ENCODE assay signal across 2 fruit fly cellular contexts in the genomic region with DNA sequence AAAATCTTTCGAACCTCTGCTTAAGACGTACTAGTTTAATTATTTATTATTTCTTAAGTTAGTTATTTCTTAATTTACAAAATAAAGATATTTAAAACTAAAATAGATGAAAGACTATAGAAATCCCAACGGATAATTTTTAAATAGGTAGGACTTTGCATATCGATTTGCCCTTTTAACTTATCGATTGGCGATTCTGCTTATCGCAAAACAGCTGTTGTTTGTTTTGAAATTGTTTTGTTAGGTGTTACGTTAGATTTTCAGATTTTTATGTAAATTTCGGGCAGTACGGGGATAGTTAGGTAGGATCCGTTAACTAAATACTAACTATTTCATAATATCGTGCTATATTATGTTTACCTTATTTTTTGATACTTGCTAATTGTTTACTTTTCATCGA.
TF ChIP-seq lines count a peak whose summit lies in the region.

Gene CG16986, plus strand, starts transcription at position 188 of the 400 bp plus-strand sequence.

- TF ChIP-seq CTCF in whole organism, embryonic (GFP tag; optimal IDR thresholded peaks at IDR 0.05; lab: Kevin White, UChicago) = no peak

TF ChIP-seq in whole organism, adult, 20 proteins besides CTCF, POLR2A, EP300 and RAD21:
- peak; percentile 26 for TF ChIP-seq kay (GFP tag; lab: Kevin White, UChicago; ENCODE audit: borderline replicate concordance)
- no peak for TF ChIP-seq CG14711 (tag; optimal IDR thresholded peaks at IDR 0.05; lab: Kevin White, UChicago)
- TF ChIP-seq Clk (GFP tag; optimal IDR thresholded peaks at IDR 0.05; lab: Kevin White, UChicago) = no peak

TF ChIP-seq in whole organism, embryonic, 481 proteins besides CTCF, POLR2A, EP300 and RAD21 (continues in another document):
- TF ChIP-seq CG6683 (GFP tag; optimal IDR thresholded peaks at IDR 0.05; lab: Kevin White, UChicago) = no peak
- TF ChIP-seq Neu2 (GFP tag; optimal IDR thresholded peaks at IDR 0.05; lab: Kevin White, UChicago; ENCODE audit: borderline replicate concordance) = no peak
- TF ChIP-seq CG12769 (tag; optimal IDR thresholded peaks at IDR 0.05; lab: Kevin White, UChicago) = no peak
- no peak for TF ChIP-seq CG14667 (GFP tag; IDR thresholded peaks at IDR 0.05; lab: Robert Waterston, UW)
- no peak for TF ChIP-seq Lpt (GFP tag; optimal IDR thresholded peaks at IDR 0.05; lab: Kevin White, UChicago)
- no peak for TF ChIP-seq Jarid2 (GFP tag; optimal IDR thresholded peaks at IDR 0.05; lab: Kevin White, UChicago)
- no peak for TF ChIP-seq pan (optimal IDR thresholded peaks at IDR 0.05; lab: Kevin White, UChicago)
- no peak for TF ChIP-seq pan (GFP tag; optimal IDR thresholded peaks at IDR 0.05 in 1 of 2, IDR thresholded peaks at IDR 0.05 in 1 of 2)
- peak; percentile 38 for TF ChIP-seq Myb (GFP tag; optimal IDR thresholded peaks at IDR 0.05; lab: Kevin White, UChicago)
- no peak for TF ChIP-seq tup (GFP tag; optimal IDR thresholded peaks at IDR 0.05; lab: Kevin White, UChicago)
- TF ChIP-seq CG2116 (GFP tag; optimal IDR thresholded peaks at IDR 0.05; lab: Kevin White, UChicago) = peak; percentile 33
- TF ChIP-seq Hr51 (GFP tag; optimal IDR thresholded peaks at IDR 0.05; lab: Kevin White, UChicago) = no peak
- no peak for TF ChIP-seq CG10209 (GFP tag; optimal IDR thresholded peaks at IDR 0.05; lab: Kevin White, UChicago)
- no peak for TF ChIP-seq stc (GFP tag; IDR thresholded peaks at IDR 0.05; lab: Robert Waterston, UW)
- peak; percentile 45; the same call in 1 of the 2 replicates for TF ChIP-seq MBD-R2 (GFP tag; IDR thresholded peaks at IDR 0.05; lab: Robert Waterston, UW)
- no peak for TF ChIP-seq CG11695 (GFP tag; IDR thresholded peaks at IDR 0.05; lab: Robert Waterston, UW)
- no peak for TF ChIP-seq CG3065 (GFP tag; optimal IDR thresholded peaks at IDR 0.05; lab: Kevin White, UChicago)
- no peak for TF ChIP-seq CG8388 (GFP tag; optimal IDR thresholded peaks at IDR 0.05; lab: Kevin White, UChicago)
- TF ChIP-seq mld (GFP tag; IDR thresholded peaks at IDR 0.05; lab: Robert Waterston, UW; ENCODE audit: partially characterized antibody) = no peak
- TF ChIP-seq pzg (GFP tag; optimal IDR thresholded peaks at IDR 0.05; lab: Kevin White, UChicago) = peak; percentile 13
- peak; percentile 14 for TF ChIP-seq stwl (tag; optimal IDR thresholded peaks at IDR 0.05; lab: Kevin White, UChicago)
- TF ChIP-seq CG34224 (GFP tag; IDR thresholded peaks at IDR 0.05; lab: Robert Waterston, UW; ENCODE audit: partially characterized antibody) = peak; percentile 54; the same call in 1 of the 3 replicates
- TF ChIP-seq Dref (GFP tag; IDR thresholded peaks at IDR 0.05; lab: Robert Waterston, UW) = peak; percentile 65
- TF ChIP-seq oc (tag; optimal IDR thresholded peaks at IDR 0.05; lab: Kevin White, UChicago) = no peak
- TF ChIP-seq B-H2 (GFP tag; optimal IDR thresholded peaks at IDR 0.05; lab: Kevin White, UChicago) = no peak
- no peak for TF ChIP-seq h (optimal IDR thresholded peaks at IDR 0.05; lab: Kevin White, UChicago)
- TF ChIP-seq E2f2 (GFP tag; IDR thresholded peaks at IDR 0.05; lab: Robert Waterston, UW) = peak; percentile 31; the same call in 1 of the 2 replicates
- peak; percentile 61 for TF ChIP-seq Ets65A (GFP tag; lab: Kevin White, UChicago)
- no peak for TF ChIP-seq CG17186 (GFP tag; optimal IDR thresholded peaks at IDR 0.05; lab: Kevin White, UChicago)
- no peak for TF ChIP-seq pb (GFP tag; optimal IDR thresholded peaks at IDR 0.05; lab: Kevin White, UChicago)
- TF ChIP-seq dm (GFP tag; optimal IDR thresholded peaks at IDR 0.05; lab: Kevin White, UChicago) = no peak
- TF ChIP-seq Doc3 (GFP tag; IDR thresholded peaks at IDR 0.05; lab: Robert Waterston, UW; ENCODE audit: partially characterized antibody) = no peak
- no peak for TF ChIP-seq sima (GFP tag; optimal IDR thresholded peaks at IDR 0.05; lab: Kevin White, UChicago)
- TF ChIP-seq Asciz (GFP tag; optimal IDR thresholded peaks at IDR 0.05; lab: Kevin White, UChicago) = no peak
- TF ChIP-seq CG14014 (GFP tag; IDR thresholded peaks at IDR 0.05; lab: Robert Waterston, UW) = no peak
- no peak for TF ChIP-seq fd102C (GFP tag; optimal IDR thresholded peaks at IDR 0.05; lab: Kevin White, UChicago)
- TF ChIP-seq CG11723 (GFP tag; optimal IDR thresholded peaks at IDR 0.05; lab: Kevin White, UChicago) = no peak
- TF ChIP-seq CG9215 (GFP tag; IDR thresholded peaks at IDR 0.05; lab: Robert Waterston, UW) = no peak
- no peak for TF ChIP-seq da (GFP tag; optimal IDR thresholded peaks at IDR 0.05; lab: Kevin White, UChicago)
- no peak for TF ChIP-seq Spps (tag; optimal IDR thresholded peaks at IDR 0.05; lab: Kevin White, UChicago)
- TF ChIP-seq sd (tag; optimal IDR thresholded peaks at IDR 0.05; lab: Kevin White, UChicago) = no peak
- no peak for TF ChIP-seq lola (GFP tag; optimal IDR thresholded peaks at IDR 0.05; lab: Kevin White, UChicago)
- no peak for TF ChIP-seq CG1233 (GFP tag; optimal IDR thresholded peaks at IDR 0.05; lab: Kevin White, UChicago)
- TF ChIP-seq zen (tag; optimal IDR thresholded peaks at IDR 0.05; lab: Kevin White, UChicago) = no peak
- no peak for TF ChIP-seq CG4328 (GFP tag; optimal IDR thresholded peaks at IDR 0.05; lab: Kevin White, UChicago)
- TF ChIP-seq D (optimal IDR thresholded peaks at IDR 0.05; lab: Kevin White, UChicago) = no peak
- no peak for TF ChIP-seq D (GFP tag; optimal IDR thresholded peaks at IDR 0.05; lab: Kevin White, UChicago)
- TF ChIP-seq CG4360 (GFP tag; IDR thresholded peaks at IDR 0.05; lab: Robert Waterston, UW) = no peak
- TF ChIP-seq CG32767 (GFP tag; IDR thresholded peaks at IDR 0.05; lab: Robert Waterston, UW) = no peak
- TF ChIP-seq dimm (GFP tag; IDR thresholded peaks at IDR 0.05; lab: Robert Waterston, UW) = no peak
- TF ChIP-seq nom (GFP tag; optimal IDR thresholded peaks at IDR 0.05; lab: Kevin White, UChicago) = no peak
- TF ChIP-seq NK7.1 (GFP tag; optimal IDR thresholded peaks at IDR 0.05; lab: Kevin White, UChicago) = no peak
- no peak for TF ChIP-seq exex (tag; optimal IDR thresholded peaks at IDR 0.05; lab: Kevin White, UChicago)
- no peak for TF ChIP-seq dmrt99B (tag; optimal IDR thresholded peaks at IDR 0.05; lab: Kevin White, UChicago)
- TF ChIP-seq tio (GFP tag; optimal IDR thresholded peaks at IDR 0.05; lab: Kevin White, UChicago) = no peak
- TF ChIP-seq unc-4 (GFP tag; IDR thresholded peaks at IDR 0.05; lab: Robert Waterston, UW; ENCODE audit: partially characterized antibody) = peak; percentile 37; the same call in 1 of the 2 replicates
- no peak for TF ChIP-seq Eip74EF (GFP tag; optimal IDR thresholded peaks at IDR 0.05; lab: Kevin White, UChicago)
- TF ChIP-seq fru (optimal IDR thresholded peaks at IDR 0.05; lab: Kevin White, UChicago) = no peak
- TF ChIP-seq crp (GFP tag; optimal IDR thresholded peaks at IDR 0.05; lab: Kevin White, UChicago) = peak in 1 of 2 experiments; percentile 82
- TF ChIP-seq sqz (GFP tag; optimal IDR thresholded peaks at IDR 0.05; lab: Kevin White, UChicago) = no peak
- TF ChIP-seq Adf1 (GFP tag; IDR thresholded peaks at IDR 0.05; lab: Robert Waterston, UW) = no peak
- TF ChIP-seq odd (GFP tag; optimal IDR thresholded peaks at IDR 0.05; lab: Kevin White, UChicago) = no peak
- no peak for TF ChIP-seq CG14860 (GFP tag; IDR thresholded peaks at IDR 0.05; lab: Robert Waterston, UW; ENCODE audit: partially characterized antibody)
- peak; percentile 10 for TF ChIP-seq trem (tag; optimal IDR thresholded peaks at IDR 0.05; lab: Kevin White, UChicago)
- TF ChIP-seq CkIIα-i1 (GFP tag; IDR thresholded peaks at IDR 0.05; lab: Robert Waterston, UW) = no peak
- TF ChIP-seq CG10321 (GFP tag; IDR thresholded peaks at IDR 0.05; lab: Robert Waterston, UW) = no peak
- no peak for TF ChIP-seq CG13296 (GFP tag; optimal IDR thresholded peaks at IDR 0.05; lab: Kevin White, UChicago)
- no peak for TF ChIP-seq shn (GFP tag; optimal IDR thresholded peaks at IDR 0.05; lab: Kevin White, UChicago)
- no peak for TF ChIP-seq chinmo (GFP tag; IDR thresholded peaks at IDR 0.05; lab: Robert Waterston, UW; ENCODE audit: partially characterized antibody)
- TF ChIP-seq slp2 (GFP tag; optimal IDR thresholded peaks at IDR 0.05; lab: Kevin White, UChicago) = no peak
- TF ChIP-seq Ets97D (GFP tag; optimal IDR thresholded peaks at IDR 0.05; lab: Kevin White, UChicago) = no peak
- TF ChIP-seq CG17385 (GFP tag; optimal IDR thresholded peaks at IDR 0.05; lab: Kevin White, UChicago) = no peak
- TF ChIP-seq Doc2 (GFP tag; IDR thresholded peaks at IDR 0.05; lab: Robert Waterston, UW) = no peak
- no peak for TF ChIP-seq Side (GFP tag; optimal IDR thresholded peaks at IDR 0.05; lab: Kevin White, UChicago)
- TF ChIP-seq bbx (GFP tag; IDR thresholded peaks at IDR 0.05; lab: Robert Waterston, UW; ENCODE audit: partially characterized antibody) = 0 out of 2 replicates have a peak, but pooled peaks have one; percentile 49
- no peak for TF ChIP-seq CG5953 (GFP tag; IDR thresholded peaks at IDR 0.05; lab: Robert Waterston, UW)
- no peak for TF ChIP-seq D19A (tag; optimal IDR thresholded peaks at IDR 0.05; lab: Kevin White, UChicago)
- no peak for TF ChIP-seq her (GFP tag; optimal IDR thresholded peaks at IDR 0.05; lab: Kevin White, UChicago)
- TF ChIP-seq Dll (GFP tag; IDR thresholded peaks at IDR 0.05; lab: Robert Waterston, UW; ENCODE audit: partially characterized antibody) = peak; percentile 48; the same call in 3 of the 4 replicates
- no peak for TF ChIP-seq sim (GFP tag; IDR thresholded peaks at IDR 0.05; lab: Robert Waterston, UW)
- TF ChIP-seq CG15011 (GFP tag; optimal IDR thresholded peaks at IDR 0.05; lab: Kevin White, UChicago) = no peak
- no peak for TF ChIP-seq HLH4C (GFP tag; IDR thresholded peaks at IDR 0.05; lab: Robert Waterston, UW; ENCODE audit: partially characterized antibody)
- TF ChIP-seq Elba2 (GFP tag; optimal IDR thresholded peaks at IDR 0.05; lab: Kevin White, UChicago) = no peak
- no peak for TF ChIP-seq bowl (GFP tag; IDR thresholded peaks at IDR 0.05; lab: Robert Waterston, UW)
- TF ChIP-seq Dek (tag; optimal IDR thresholded peaks at IDR 0.05; lab: Kevin White, UChicago) = no peak

Comparison
In these comparisons a context has a peak if more than half of its experiments do, and no peak if none do; other contexts are left out.
1. Of the 1 proteins assayed by ChIP-seq in both whole organism, embryonic and whole organism, adult: peak only in whole organism, embryonic: none; only in whole organism, adult: kay; in both: none; in neither: 0.